Fruit fly (Drosophila melanogaster) S2 (cell line): Measurements from ENCODE around the gene CG34298.

Experiments
- CG8478 ChIP-seq: fragments of >200 bp; optimal IDR thresholded peaks from 2 replicates; lab custom pipeline; 2018
- CTCF ChIP-seq, 2 experiments: fragments of >200 bp; optimal IDR thresholded peaks; 2 replicates each; lab custom pipeline; 2018

- TF ChIP-seq CG8478: no peak
- no peak for TF ChIP-seq CTCF (optimal IDR thresholded peaks at IDR 0.05; lab: Kevin White, UChicago)
Observed at dm6 chr3R:30023445-30023844, 23.9 kb downstream of the CG34298 start.
